Worm (Caenorhabditis elegans): Measurements from ENCODE around the gene T05C12.9.

ce11 chrII:8199803-8200202 lies 6.8 kb upstream of the T05C12.9 start:
- no peak for TF ChIP-seq him-1 (tag; optimal IDR thresholded peaks at IDR 0.05)
- TF ChIP-seq dao-5 (tag; optimal IDR thresholded peaks at IDR 0.05): no peak
- TF ChIP-seq W03F9.2 (tag; optimal IDR thresholded peaks at IDR 0.05): no peak
